Worm (Caenorhabditis elegans) whole organism, late embryonic: ENCODE results near the gene F40G9.9.

Experiments
- C38D4.7 ChIP-seq: fragments of 200-800 bp; sonication (Bioruptor generic); optimal IDR thresholded peaks from 2 replicates; lab custom pipeline; 2018; ENCODE audit warnings: mild to moderate bottlenecking, missing genetic modification characterization, moderate library complexity, missing compliant biosample characterization
- K09A11.1 ChIP-seq: sonication (generic microtip); optimal IDR thresholded peaks from 2 replicates; lab custom pipeline; 2017; ENCODE audit warnings: antibody characterized with exemption, mild to moderate bottlenecking, missing genetic modification characterization, missing compliant biosample characterization; ENCODE audit not compliant: insufficient read depth
- Y22D7AL.16 ChIP-seq: sonication (generic microtip); optimal IDR thresholded peaks from 2 replicates; lab custom pipeline; 2016; ENCODE audit warnings: missing genetic modification characterization, missing compliant biosample characterization
- ahr-1 ChIP-seq: sonication (generic microtip); optimal IDR thresholded peaks from 2 replicates; lab custom pipeline; 2016; ENCODE audit warnings: missing genetic modification characterization, missing compliant biosample characterization
- ceh-18 ChIP-seq: sonication (generic microtip); optimal IDR thresholded peaks from 2 replicates; lab custom pipeline; 2016; ENCODE audit warnings: missing genetic modification characterization, missing compliant biosample characterization
- ceh-19 ChIP-seq: fragments of 200-800 bp; sonication (Bioruptor generic); optimal IDR thresholded peaks from 2 replicates; lab custom pipeline; 2018; ENCODE audit warnings: mild to moderate bottlenecking, missing genetic modification characterization, missing compliant biosample characterization
- ceh-2 ChIP-seq: sonication (generic microtip); optimal IDR thresholded peaks from 2 replicates; lab custom pipeline; 2016; ENCODE audit warnings: missing genotype, missing genetic modification characterization, missing compliant biosample characterization
- ceh-22 ChIP-seq: sonication (generic microtip); optimal IDR thresholded peaks from 2 replicates; lab custom pipeline; 2017; ENCODE audit warnings: missing biosample characterization, missing genetic modification characterization
- ceh-31 ChIP-seq: sonication (generic microtip); optimal IDR thresholded peaks from 2 replicates; lab custom pipeline; 2016; ENCODE audit warnings: missing genetic modification characterization, missing compliant biosample characterization
- ceh-45 ChIP-seq: fragments of 200-800 bp; sonication (Bioruptor generic); IDR thresholded peaks from 2 replicates; pipeline ENCODE4 v1.3.6; 2022; ENCODE audit warnings: missing genetic modification reagents, missing genetic modification characterization, missing compliant biosample characterization
- ceh-48 ChIP-seq: sonication (generic microtip); optimal IDR thresholded peaks from 2 replicates; lab custom pipeline; 2016; ENCODE audit warnings: missing genetic modification characterization, inconsistent platforms, missing compliant biosample characterization
- ceh-9 ChIP-seq: sonication (generic microtip); optimal IDR thresholded peaks from 2 replicates; lab custom pipeline; 2016; ENCODE audit warnings: mild to moderate bottlenecking, missing genetic modification characterization, inconsistent platforms, missing compliant biosample characterization
- dmd-4 ChIP-seq: sonication (generic microtip); optimal IDR thresholded peaks from 2 replicates; lab custom pipeline; 2016; ENCODE audit warnings: borderline replicate concordance, missing genetic modification characterization, missing compliant biosample characterization
- elt-2 ChIP-seq: sonication (generic microtip); optimal IDR thresholded peaks from 2 replicates; lab custom pipeline; 2016; ENCODE audit warnings: missing genetic modification reagents, missing genetic modification characterization, missing compliant biosample characterization
- ets-4 ChIP-seq: sonication (generic microtip); optimal IDR thresholded peaks from 2 replicates; lab custom pipeline; 2016; ENCODE audit warnings: missing genetic modification characterization, missing compliant biosample characterization
- fkh-10 ChIP-seq: fragments of 150-350 bp; optimal IDR thresholded peaks from 2 replicates; lab custom pipeline; 2014; ENCODE audit warnings: missing biosample characterization, missing genetic modification reagents, missing genetic modification characterization
- fkh-6 ChIP-seq: sonication (generic microtip); optimal IDR thresholded peaks from 2 replicates; lab custom pipeline; 2016; ENCODE audit warnings: missing genetic modification characterization, missing compliant biosample characterization
- gmeb-2 ChIP-seq: sonication (generic microtip); optimal IDR thresholded peaks from 2 replicates; lab custom pipeline; 2016; ENCODE audit warnings: missing genetic modification characterization, inconsistent platforms, missing compliant biosample characterization
- hlh-15 ChIP-seq: sonication (generic microtip); optimal IDR thresholded peaks from 2 replicates; lab custom pipeline; 2016; ENCODE audit warnings: missing genetic modification characterization, missing compliant biosample characterization
- hlh-30 ChIP-seq: sonication (generic microtip); optimal IDR thresholded peaks from 2 replicates; lab custom pipeline; 2017; ENCODE audit warnings: antibody characterized with exemption, missing genetic modification characterization, missing compliant biosample characterization; ENCODE audit not compliant: insufficient read depth
- lin-11 ChIP-seq: fragments of 200-800 bp; sonication (Bioruptor generic); optimal IDR thresholded peaks from 2 replicates; lab custom pipeline; 2018; ENCODE audit warnings: mild to moderate bottlenecking, missing genetic modification characterization, missing compliant biosample characterization
- madf-2 ChIP-seq: sonication (generic microtip); optimal IDR thresholded peaks from 2 replicates; lab custom pipeline; 2017; ENCODE audit warnings: missing genetic modification characterization, missing compliant biosample characterization
- nfya-1 ChIP-seq: sonication (generic microtip); optimal IDR thresholded peaks from 2 replicates; lab custom pipeline; 2017; ENCODE audit warnings: missing genetic modification characterization, mild to moderate bottlenecking, missing compliant biosample characterization, antibody characterized with exemption, moderate library complexity
- nhr-11 ChIP-seq: fragments of 150-350 bp; optimal IDR thresholded peaks from 2 replicates; lab custom pipeline; 2014; ENCODE audit warnings: missing biosample characterization, missing genetic modification characterization
- nhr-232 ChIP-seq: sonication (generic microtip); optimal IDR thresholded peaks from 2 replicates; lab custom pipeline; 2016; ENCODE audit warnings: missing genetic modification characterization, missing compliant biosample characterization
- npax-4 ChIP-seq: sonication (generic microtip); optimal IDR thresholded peaks from 2 replicates; lab custom pipeline; 2016; ENCODE audit warnings: missing genetic modification characterization, missing compliant biosample characterization
- pat-9 ChIP-seq: fragments of 200-800 bp; sonication (Bioruptor generic); optimal IDR thresholded peaks from 2 replicates; lab custom pipeline; 2018; ENCODE audit warnings: mild to moderate bottlenecking, missing genetic modification characterization, moderate library complexity, missing compliant biosample characterization
- pax-1 ChIP-seq: fragments of 150-350 bp; optimal IDR thresholded peaks from 2 replicates; lab custom pipeline; 2014; ENCODE audit warnings: missing biosample characterization, missing genetic modification characterization
- pqm-1 ChIP-seq: sonication (generic microtip); optimal IDR thresholded peaks from 2 replicates; lab custom pipeline; 2016; ENCODE audit warnings: missing genetic modification characterization, missing compliant biosample characterization
- rnt-1 ChIP-seq: sonication (generic microtip); optimal IDR thresholded peaks from 2 replicates; lab custom pipeline; 2016; ENCODE audit warnings: missing genetic modification characterization, missing compliant biosample characterization
- sdc-2 ChIP-seq: sonication (generic microtip); optimal IDR thresholded peaks from 2 replicates; lab custom pipeline; 2016; ENCODE audit warnings: missing genotype, missing genetic modification characterization, missing compliant biosample characterization
- sox-2 ChIP-seq: fragments of 200-800 bp; sonication (Bioruptor generic); IDR thresholded peaks from 2 replicates; pipeline ENCODE4 v1.3.6; 2022; ENCODE audit warnings: missing genetic modification reagents, missing genetic modification characterization, missing compliant biosample characterization
- sox-4 ChIP-seq: sonication (generic microtip); optimal IDR thresholded peaks from 2 replicates; lab custom pipeline; 2017; ENCODE audit warnings: mild to moderate bottlenecking, missing genetic modification characterization, inconsistent platforms, missing compliant biosample characterization
- syd-9 ChIP-seq: sonication (generic microtip); optimal IDR thresholded peaks from 2 replicates; lab custom pipeline; 2016; ENCODE audit warnings: mild to moderate bottlenecking, missing genetic modification characterization, moderate library complexity, missing compliant biosample characterization
- tbx-2 ChIP-seq: sonication (generic microtip); optimal IDR thresholded peaks from 2 replicates; lab custom pipeline; 2016; ENCODE audit warnings: missing genetic modification characterization, missing compliant biosample characterization
- ttx-3 ChIP-seq: sonication (generic microtip); optimal IDR thresholded peaks from 2 replicates; lab custom pipeline; 2016; ENCODE audit warnings: missing genetic modification reagents, missing genetic modification characterization, missing compliant biosample characterization
- unc-3 ChIP-seq, 2 experiments: fragments of 200-800 bp in 1 of 2; sonication (Bioruptor generic) in 1 of 2; sonication (generic microtip) in 1 of 2; conservative IDR thresholded peaks in 1 of 2; optimal IDR thresholded peaks in 1 of 2; 2 replicates each; pipeline versions ENCODE4 v1.3.6 to Lab custom; 2016 to 2022; ENCODE audit warnings: missing compliant biosample characterization in 2 of 2, missing genetic modification characterization in 2 of 2, missing genetic modification reagents in 1 of 2
- unc-42 ChIP-seq: sonication (generic microtip); optimal IDR thresholded peaks from 2 replicates; lab custom pipeline; 2016; ENCODE audit warnings: missing genotype, missing genetic modification characterization, missing compliant biosample characterization
- unc-55 ChIP-seq: sonication (generic microtip); optimal IDR thresholded peaks from 2 replicates; lab custom pipeline; 2017; ENCODE audit warnings: missing biosample characterization, missing genetic modification reagents, missing genetic modification characterization
- zip-5 ChIP-seq: sonication (generic microtip); optimal IDR thresholded peaks from 2 replicates; lab custom pipeline; 2016; ENCODE audit warnings: missing genetic modification characterization, missing compliant biosample characterization

The F40G9.9 gene

ce11 chrIII:157980-158379 lies 13.5 kb downstream of the F40G9.9 start:
- TF ChIP-seq nfya-1 (tag; lab: Kevin White, UChicago) = no peak
- TF ChIP-seq hlh-15 (tag; lab: Kevin White, UChicago) = no peak
- no peak for TF ChIP-seq unc-3 (GFP tag; conservative IDR thresholded peaks at IDR 0.05; lab: Robert Waterston, UW)
- no peak for TF ChIP-seq unc-3 (tag; optimal IDR thresholded peaks at IDR 0.05; lab: Kevin White, UChicago)
- no peak for TF ChIP-seq lin-11 (tag; lab: Kevin White, UChicago)
- no peak for TF ChIP-seq ceh-9

- TF ChIP-seq ceh-9 (no peak), ceh-48 (tag; lab: Kevin White, UChicago) (no peak), madf-2 (no peak), unc-42 (tag; lab: Kevin White, UChicago) (no peak), fkh-6 (no peak), C38D4.7 (no peak), ets-4 (tag; lab: Kevin White, UChicago) (no peak), nhr-11 (no peak), npax-4 (no peak), Y22D7AL.16 (tag; lab: Kevin White, UChicago) (no peak), pax-1 (no peak), ceh-2 (tag; lab: Kevin White, UChicago) (no peak), ceh-19 (GFP tag; lab: Kevin White, UChicago) (no peak), sdc-2 (tag; lab: Kevin White, UChicago) (no peak), sox-4 (tag; lab: Kevin White, UChicago) (no peak), hlh-30 (tag; lab: Kevin White, UChicago) (no peak)
These were observed 14.9 kb downstream of the F40G9.9 start, which contains the start of the genes zig-13 and ver-1 for ce11 chrIII:156645-157044. zig-13 (minus strand) TSS chrIII:156745. ver-1 (plus strand) TSS chrIII:156824.

DNA sequence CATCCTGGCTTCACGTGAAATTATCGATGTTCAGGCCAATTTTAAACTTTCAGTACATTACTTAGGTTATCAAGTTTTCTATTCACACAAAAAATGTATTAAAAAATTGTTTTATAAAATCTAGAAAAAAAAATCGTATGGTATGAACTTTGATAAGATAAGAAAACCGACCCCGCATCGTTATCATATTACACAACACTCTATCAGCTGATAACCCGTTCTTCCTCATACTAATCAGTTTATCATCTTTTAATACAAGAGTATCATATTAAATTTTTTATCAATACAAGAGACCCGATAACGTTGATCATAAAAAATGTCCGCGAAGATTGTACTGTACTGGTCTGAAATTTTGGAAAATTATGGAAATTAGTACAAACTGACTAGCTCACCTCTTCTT lies 17.3 kb downstream of the F40G9.9 start:
- TF ChIP-seq K09A11.1 (tag; lab: Kevin White, UChicago) = no peak
- TF ChIP-seq ceh-48 (tag; lab: Kevin White, UChicago) = no peak
- TF ChIP-seq sox-2 = no peak
- peak; percentile 100 for TF ChIP-seq elt-2 (tag; lab: Kevin White, UChicago)
- TF ChIP-seq hlh-30 (tag; lab: Kevin White, UChicago) = no peak
- no peak for TF ChIP-seq syd-9
- no peak for TF ChIP-seq nfya-1 (tag; lab: Kevin White, UChicago)
- TF ChIP-seq fkh-10 (GFP tag; lab: Kevin White, UChicago) = no peak
- TF ChIP-seq pqm-1 (tag; lab: Kevin White, UChicago) = peak; percentile 70

ce11 chrIII:151084-151483 lies 20.4 kb downstream of the F40G9.9 start:
- TF ChIP-seq nhr-232 (tag; lab: Kevin White, UChicago) (no peak), ttx-3 (tag; lab: Kevin White, UChicago) (no peak), ahr-1 (tag; lab: Kevin White, UChicago) (no peak), unc-55 (GFP tag; lab: Kevin White, UChicago) (no peak), sox-4 (tag; lab: Kevin White, UChicago) (no peak), dmd-4 (tag; lab: Kevin White, UChicago) (no peak), ceh-19 (GFP tag; lab: Kevin White, UChicago) (no peak), zip-5 (tag; lab: Kevin White, UChicago) (no peak)

ce11 chrIII:149132-149531 lies 22.4 kb downstream of the F40G9.9 start:
- TF ChIP-seq fkh-10 (GFP tag; lab: Kevin White, UChicago) (no peak), ceh-19 (GFP tag; lab: Kevin White, UChicago) (no peak), nhr-11 (no peak), gmeb-2 (tag; lab: Kevin White, UChicago) (no peak), ceh-22 (tag; lab: Kevin White, UChicago) (no peak), ceh-31 (tag; lab: Kevin White, UChicago) (no peak), pat-9 (tag; lab: Kevin White, UChicago) (no peak), ceh-18 (tag; lab: Kevin White, UChicago) (no peak), rnt-1 (tag; lab: Kevin White, UChicago) (no peak), sox-4 (tag; lab: Kevin White, UChicago) (no peak), ceh-45 (GFP tag; lab: Robert Waterston, UW) (no peak), Y22D7AL.16 (tag; lab: Kevin White, UChicago) (no peak), tbx-2 (tag; lab: Kevin White, UChicago) (no peak), nhr-232 (tag; lab: Kevin White, UChicago) (no peak), fkh-6 (no peak)
